Fruit fly (Drosophila melanogaster) whole organism, embryonic: Measurements from ENCODE around the gene CG4955.

Source experiments
- CG10431 ChIP-seq: fragments of 200-800 bp; sonication (Bioruptor generic); optimal IDR thresholded peaks from 3 replicates; lab custom pipeline; 2018; ENCODE audit warnings: missing biosample characterization, mild to moderate bottlenecking, missing genetic modification characterization
- CG10462 ChIP-seq: fragments of 200-800 bp; sonication (Bioruptor generic); optimal IDR thresholded peaks from 2 replicates; lab custom pipeline; 2016; ENCODE audit warnings: missing biosample characterization, missing genetic modification characterization
- CG11456 ChIP-seq: fragments of 200-800 bp; sonication (Bioruptor generic); IDR thresholded peaks from 3 replicates; pipeline ENCODE4 v1.3.6; 2022; ENCODE audit warnings: missing biosample characterization, missing genetic modification characterization
- CG12219 ChIP-seq: fragments of 200-800 bp; sonication (Bioruptor generic); optimal IDR thresholded peaks from 3 replicates; lab custom pipeline; 2018; ENCODE audit warnings: missing biosample characterization, mild to moderate bottlenecking, missing genetic modification characterization
- CG12236 ChIP-seq: fragments of 200-800 bp; sonication (Bioruptor generic); optimal IDR thresholded peaks from 2 replicates; lab custom pipeline; 2016; ENCODE audit warnings: missing biosample characterization, missing genetic modification characterization
- CG12769 ChIP-seq: fragments of 200-800 bp; sonication (Bioruptor generic); optimal IDR thresholded peaks from 2 replicates; lab custom pipeline; 2019; ENCODE audit warnings: missing biosample characterization, mild to moderate bottlenecking, missing genetic modification characterization, moderate library complexity
- CG13123 ChIP-seq: fragments of 200-800 bp; sonication (Bioruptor generic); optimal IDR thresholded peaks from 2 replicates; lab custom pipeline; 2016; ENCODE audit warnings: missing biosample characterization, missing genetic modification characterization
- CG14667 ChIP-seq: fragments of 200-800 bp; sonication (Bioruptor generic); IDR thresholded peaks from 2 replicates; pipeline ENCODE4 v1.3.6; 2022; ENCODE audit warnings: missing biosample characterization, missing genetic modification characterization
- CG16815 ChIP-seq: fragments of 200-800 bp; sonication (Bioruptor generic); optimal IDR thresholded peaks from 3 replicates; lab custom pipeline; 2017; ENCODE audit warnings: missing biosample characterization, mild to moderate bottlenecking, missing genetic modification characterization
- CG17829 ChIP-seq: fragments of 200-800 bp; optimal IDR thresholded peaks from 2 replicates; lab custom pipeline; 2019; ENCODE audit warnings: missing biosample characterization, mild to moderate bottlenecking, missing genetic modification characterization, moderate library complexity
- CG18619 ChIP-seq: fragments of 200-800 bp; sonication (Bioruptor generic); optimal IDR thresholded peaks from 3 replicates; lab custom pipeline; 2017; ENCODE audit warnings: missing biosample characterization, mild to moderate bottlenecking, missing genetic modification characterization
- CG2678 ChIP-seq: fragments of 200-800 bp; sonication (Bioruptor generic); optimal IDR thresholded peaks from 3 replicates; lab custom pipeline; 2019; ENCODE audit warnings: missing biosample characterization, mild to moderate bottlenecking, missing genetic modification characterization, moderate library complexity
- CG32767 ChIP-seq: fragments of 200-800 bp; sonication (Bioruptor generic); IDR thresholded peaks from 2 replicates; pipeline ENCODE4 v1.3.6; 2022; ENCODE audit warnings: missing biosample characterization, missing genetic modification characterization
- CG4730 ChIP-seq: fragments of 200-800 bp; sonication (Bioruptor generic); IDR thresholded peaks from 2 replicates; pipeline ENCODE4 v1.3.6; 2022; ENCODE audit warnings: missing biosample characterization, missing genetic modification characterization
- CG5953 ChIP-seq: fragments of 200-800 bp; sonication (Bioruptor generic); IDR thresholded peaks from 2 replicates; pipeline ENCODE4 v1.3.6; 2022; ENCODE audit warnings: missing biosample characterization, missing genetic modification characterization
- CG6791 ChIP-seq: fragments of 200-800 bp; sonication (Bioruptor generic); IDR thresholded peaks from 3 replicates; pipeline ENCODE4 v1.3.6; 2022; ENCODE audit warnings: missing biosample characterization, missing genetic modification characterization; ENCODE audit not compliant: partially characterized antibody
- Dp ChIP-seq: fragments of 200-800 bp; sonication (Bioruptor generic); optimal IDR thresholded peaks from 2 replicates; lab custom pipeline; 2018; ENCODE audit warnings: missing biosample characterization, mild to moderate bottlenecking, missing genetic modification characterization, moderate library complexity
- Ets65A ChIP-seq: fragments of 200-800 bp; sonication (Bioruptor generic); peaks from one replicate; lab custom pipeline; 2016; ENCODE audit warnings: missing biosample characterization, missing genetic modification characterization
- Fer2 ChIP-seq: fragments of 200-800 bp; sonication (Bioruptor generic); optimal IDR thresholded peaks from 2 replicates; lab custom pipeline; 2018; ENCODE audit warnings: missing biosample characterization, mild to moderate bottlenecking, missing genetic modification characterization, moderate library complexity
- H15 ChIP-seq: fragments of 200-800 bp; sonication (Bioruptor generic); IDR thresholded peaks from 3 replicates; pipeline ENCODE4 v1.3.6; 2022; ENCODE audit warnings: missing biosample characterization, missing genetic modification characterization
- HHEX ChIP-seq: fragments of 200-800 bp; sonication (Bioruptor generic); optimal IDR thresholded peaks from 3 replicates; lab custom pipeline; 2017; ENCODE audit warnings: missing biosample characterization, mild to moderate bottlenecking, missing genetic modification characterization, missing genetic modification reagents
- Hmx ChIP-seq: fragments of 200-800 bp; sonication (Bioruptor generic); optimal IDR thresholded peaks from 2 replicates; lab custom pipeline; 2016; ENCODE audit warnings: missing biosample characterization, missing genetic modification characterization
- Jarid2 ChIP-seq: fragments of 200-800 bp; sonication (Bioruptor generic); optimal IDR thresholded peaks from 3 replicates; lab custom pipeline; 2017; ENCODE audit warnings: mild to moderate bottlenecking, missing biosample characterization, missing genetic modification reagents, missing genetic modification characterization
- Mrtf ChIP-seq: fragments of 200-800 bp; sonication (Bioruptor generic); IDR thresholded peaks from 3 replicates; pipeline ENCODE4 v1.3.6; 2022; ENCODE audit warnings: missing biosample characterization, missing genetic modification characterization
- Oaz ChIP-seq: fragments of 200-800 bp; sonication (Bioruptor generic); IDR thresholded peaks from 2 replicates; pipeline ENCODE4 v1.3.6; 2022; ENCODE audit warnings: missing biosample characterization, missing genetic modification characterization
- Rx ChIP-seq: fragments of 200-800 bp; sonication (Bioruptor generic); IDR thresholded peaks from 2 replicates; pipeline ENCODE4 v1.3.6; 2022; ENCODE audit warnings: missing biosample characterization, missing genetic modification characterization
- Spps ChIP-seq: fragments of 200-800 bp; sonication (Bioruptor generic); optimal IDR thresholded peaks from 2 replicates; lab custom pipeline; 2018; ENCODE audit warnings: missing biosample characterization, mild to moderate bottlenecking, missing genetic modification characterization
- Xbp1 ChIP-seq: fragments of 200-800 bp; sonication (Bioruptor generic); optimal IDR thresholded peaks from 3 replicates; lab custom pipeline; 2016; ENCODE audit warnings: missing biosample characterization, mild to moderate bottlenecking, missing genetic modification characterization
- ab ChIP-seq: fragments of 200-800 bp; sonication (Bioruptor generic); optimal IDR thresholded peaks from 2 replicates; lab custom pipeline; 2016; ENCODE audit warnings: missing biosample characterization, missing genetic modification characterization
- az2 ChIP-seq: fragments of 200-800 bp; sonication (Bioruptor generic); optimal IDR thresholded peaks from 3 replicates; lab custom pipeline; 2016; ENCODE audit warnings: missing biosample characterization, missing genetic modification characterization
- bab2 ChIP-seq: fragments of 200-800 bp; sonication (Bioruptor generic); optimal IDR thresholded peaks from 2 replicates; lab custom pipeline; 2016; ENCODE audit warnings: missing biosample characterization, missing genetic modification characterization
- crc ChIP-seq: fragments of 200-800 bp; sonication (Bioruptor generic); optimal IDR thresholded peaks from 2 replicates; lab custom pipeline; 2016; ENCODE audit warnings: missing biosample characterization, missing genetic modification characterization
- ems ChIP-seq: fragments of 200-800 bp; sonication (Bioruptor generic); optimal IDR thresholded peaks from 3 replicates; lab custom pipeline; 2016; ENCODE audit warnings: missing biosample characterization, missing genetic modification characterization
- gcm ChIP-seq: fragments of 200-800 bp; sonication (Bioruptor generic); optimal IDR thresholded peaks from 2 replicates; lab custom pipeline; 2019; ENCODE audit warnings: missing biosample characterization, mild to moderate bottlenecking, missing genetic modification characterization, moderate library complexity
- jigr1 ChIP-seq: fragments of 200-800 bp; sonication (Bioruptor generic); IDR thresholded peaks from 3 replicates; pipeline ENCODE4 v1.3.6; 2022; ENCODE audit warnings: missing biosample characterization, missing genetic modification characterization
- luna ChIP-seq: fragments of 200-800 bp; sonication (Bioruptor generic); optimal IDR thresholded peaks from 2 replicates; lab custom pipeline; 2016; ENCODE audit warnings: missing biosample characterization, missing genetic modification characterization
- nerfin-1 ChIP-seq: fragments of 200-800 bp; sonication (Bioruptor generic); optimal IDR thresholded peaks from 3 replicates; lab custom pipeline; 2019; ENCODE audit warnings: missing biosample characterization, mild to moderate bottlenecking, missing genetic modification characterization, moderate library complexity
- otp ChIP-seq: fragments of 200-800 bp; sonication (Bioruptor generic); IDR thresholded peaks from 3 replicates; pipeline ENCODE4, ENCODE4 v1.3.6; 2022; ENCODE audit warnings: missing biosample characterization, missing genetic modification characterization
- pzg ChIP-seq: fragments of 200-800 bp; sonication (Bioruptor generic); optimal IDR thresholded peaks from 3 replicates; lab custom pipeline; 2018; ENCODE audit warnings: missing biosample characterization, mild to moderate bottlenecking, missing genetic modification characterization, moderate library complexity
- rib ChIP-seq: fragments of 200-800 bp; sonication (Bioruptor generic); IDR thresholded peaks from 2 replicates; pipeline ENCODE4 v1.3.6; 2022; ENCODE audit warnings: missing biosample characterization, missing genetic modification characterization
- ro ChIP-seq: fragments of 200-800 bp; sonication (Bioruptor generic); IDR thresholded peaks from 2 replicates; pipeline ENCODE4 v1.3.6; 2022; ENCODE audit warnings: missing biosample characterization, missing genetic modification characterization
- sc ChIP-seq, 3 experiments: fragments of >200 bp in 2 of 3; fragments of 200-800 bp in 1 of 3; sonication (Bioruptor generic) in 1 of 3; optimal IDR thresholded peaks; 2 replicates in 2 of 3; 3 replicates in 1 of 3; lab custom pipeline; 2017; ENCODE audit warnings: mild to moderate bottlenecking in 1 of 3, missing biosample characterization in 1 of 3, missing genetic modification characterization in 1 of 3, missing genetic modification reagents in 1 of 3
- sens-2 ChIP-seq: fragments of 200-800 bp; sonication (Bioruptor generic); IDR thresholded peaks from 2 replicates; pipeline ENCODE4 v1.3.6; 2022; ENCODE audit warnings: missing biosample characterization, missing genetic modification characterization
- sim ChIP-seq: fragments of 200-800 bp; sonication (Bioruptor generic); IDR thresholded peaks from 2 replicates; pipeline ENCODE4 v1.3.6; 2022; ENCODE audit warnings: missing biosample characterization, missing genetic modification characterization
- slou ChIP-seq: fragments of 200-800 bp; sonication (Bioruptor generic); optimal IDR thresholded peaks from 3 replicates; lab custom pipeline; 2016; ENCODE audit warnings: missing biosample characterization, missing genetic modification characterization
- sob ChIP-seq: fragments of 200-800 bp; sonication (Bioruptor generic); IDR thresholded peaks from 2 replicates; pipeline ENCODE4 v1.3.6; 2022; ENCODE audit warnings: missing biosample characterization, missing genetic modification characterization
- tgo ChIP-seq: fragments of 200-800 bp; sonication (Bioruptor generic); IDR thresholded peaks from 3 replicates; pipeline ENCODE4 v1.3.6; 2022; ENCODE audit warnings: missing biosample characterization, missing genetic modification characterization
- tio ChIP-seq: fragments of 200-800 bp; sonication (Bioruptor generic); optimal IDR thresholded peaks from 2 replicates; lab custom pipeline; 2017; ENCODE audit warnings: missing biosample characterization, missing genetic modification characterization, inconsistent platforms
- tup ChIP-seq: fragments of 200-800 bp; sonication (Bioruptor generic); optimal IDR thresholded peaks from 2 replicates; lab custom pipeline; 2016; ENCODE audit warnings: missing biosample characterization, mild to moderate bottlenecking, missing genetic modification characterization, moderate library complexity

Gene CG4955

DNA sequence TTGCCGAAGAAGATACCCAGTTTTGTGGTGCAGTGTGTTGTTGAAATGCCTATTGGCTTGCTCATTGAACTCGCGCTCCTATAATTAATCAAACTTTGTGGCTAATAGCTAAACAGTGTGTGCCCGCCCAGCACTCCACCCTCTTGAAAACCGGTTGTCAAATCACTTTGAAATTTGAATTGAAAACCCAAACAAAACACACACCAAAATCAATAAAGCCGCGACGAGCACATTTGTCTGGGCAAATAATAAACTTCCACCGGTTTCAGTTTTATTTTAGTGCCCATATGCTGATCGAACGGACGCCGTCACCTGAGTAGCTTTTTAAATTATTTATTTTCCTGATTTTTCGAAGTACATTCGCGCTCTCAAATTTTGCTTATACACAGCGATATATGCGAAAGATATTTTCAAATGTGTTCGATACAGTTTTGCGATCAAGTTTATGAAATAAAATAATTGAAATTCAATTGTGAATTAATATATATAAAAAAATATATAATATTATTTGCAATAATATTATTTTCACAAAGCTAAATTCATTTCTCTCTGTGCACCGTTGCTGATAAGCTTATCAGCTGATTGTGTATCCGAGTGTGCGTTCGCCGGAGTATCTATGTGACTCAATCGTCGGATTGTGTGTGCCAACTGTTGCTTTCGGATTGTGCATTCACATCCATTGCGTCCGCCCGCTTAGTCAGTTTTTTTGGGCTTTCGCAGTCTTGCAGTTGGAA lies 48.7 kb downstream of the CG4955 start (continued):
- TF ChIP-seq sob (GFP tag; lab: Robert Waterston, UW) (peak; percentile 73), jigr1 (GFP tag; lab: Robert Waterston, UW) (no peak), CG11456 (GFP tag; lab: Robert Waterston, UW) (peak; percentile 70; the same call in 1 of the 3 replicates), CG4730 (peak; percentile 60), CG5953 (GFP tag; lab: Robert Waterston, UW) (peak; percentile 80; the same call in 1 of the 2 replicates), CG17829 (tag; lab: Kevin White, UChicago) (peak; percentile 86), bab2 (GFP tag; lab: Kevin White, UChicago) (peak; percentile 17), tup (GFP tag; lab: Kevin White, UChicago) (peak; percentile 16), ems (GFP tag; lab: Kevin White, UChicago) (peak; percentile 31), Fer2 (tag; lab: Kevin White, UChicago) (peak; percentile 53), CG13123 (GFP tag; lab: Kevin White, UChicago) (peak; percentile 45), Jarid2 (GFP tag; lab: Kevin White, UChicago) (no peak), nerfin-1 (tag; lab: Kevin White, UChicago) (peak; percentile 64), rib (GFP tag; lab: Robert Waterston, UW) (peak; percentile 58; the same call in 1 of the 2 replicates), Hmx (GFP tag; lab: Kevin White, UChicago) (no peak), CG10431 (peak; percentile 14), Ets65A (peak; percentile 38), CG12219 (GFP tag; lab: Kevin White, UChicago) (peak; percentile 27), CG32767 (GFP tag; lab: Robert Waterston, UW) (peak; percentile 82), Spps (tag; lab: Kevin White, UChicago) (peak; percentile 55), otp (GFP tag; lab: Robert Waterston, UW) (peak; percentile 62; the same call in 2 of the 3 replicates), Mrtf (GFP tag; lab: Robert Waterston, UW) (peak; percentile 53; the same call in 1 of the 3 replicates), sim (GFP tag; lab: Robert Waterston, UW) (no peak), CG16815 (GFP tag; lab: Kevin White, UChicago) (peak; percentile 9), luna (GFP tag; lab: Kevin White, UChicago) (no peak), Dp (GFP tag; lab: Kevin White, UChicago) (no peak), Oaz (GFP tag; lab: Robert Waterston, UW) (peak; percentile 46; the same call in 1 of the 2 replicates), CG12769 (tag; lab: Kevin White, UChicago) (no peak), ab (GFP tag; lab: Kevin White, UChicago) (no peak), az2 (GFP tag; lab: Kevin White, UChicago) (peak; percentile 61), sc (optimal IDR thresholded peaks at IDR 0.05; lab: Kevin White, UChicago) (no peak), sc (GFP tag; optimal IDR thresholded peaks at IDR 0.05; lab: Kevin White, UChicago) (peak; percentile 65), H15 (GFP tag; lab: Robert Waterston, UW) (peak; percentile 62; the same call in 1 of the 3 replicates), slou (GFP tag; lab: Kevin White, UChicago) (peak; percentile 70), ro (GFP tag; lab: Robert Waterston, UW) (no peak), tio (GFP tag; lab: Kevin White, UChicago) (peak; percentile 56), CG2678 (tag; lab: Kevin White, UChicago) (peak; percentile 91), tgo (GFP tag; lab: Robert Waterston, UW) (peak; percentile 77), CG10462 (peak; percentile 27), CG12236 (GFP tag; lab: Kevin White, UChicago) (no peak), Rx (GFP tag; lab: Robert Waterston, UW) (no peak), Xbp1 (peak; percentile 75), HHEX (GFP tag; lab: Kevin White, UChicago) (peak; percentile 81), sens-2 (peak; percentile 41; the same call in 1 of the 2 replicates), gcm (GFP tag; lab: Kevin White, UChicago) (peak; percentile 75), CG18619 (peak; percentile 82), pzg (GFP tag; lab: Kevin White, UChicago) (no peak), CG14667 (GFP tag; lab: Robert Waterston, UW) (peak; percentile 63; the same call in 1 of the 2 replicates), CG6791 (GFP tag; lab: Robert Waterston, UW) (no peak), crc (GFP tag; lab: Kevin White, UChicago) (no peak)
